Fruit fly (Drosophila melanogaster) whole organism, adult: ENCODE results near the gene CG31663.

Experiments used
- CG12768 ChIP-seq: fragments of 200-800 bp; sonication (Bioruptor generic); optimal IDR thresholded peaks from 2 replicates; lab custom pipeline; 2017; ENCODE audit warnings: missing biosample characterization, missing genetic modification characterization, mild to moderate bottlenecking, moderate library complexity, missing genetic modification reagents
- CG14711 ChIP-seq: fragments of 200-800 bp; sonication (Bioruptor generic); optimal IDR thresholded peaks from 2 replicates; lab custom pipeline; 2018; ENCODE audit warnings: missing biosample characterization, mild to moderate bottlenecking, missing genetic modification characterization, moderate library complexity
- CG1620 ChIP-seq: fragments of 200-800 bp; sonication (Bioruptor generic); optimal IDR thresholded peaks from 2 replicates; lab custom pipeline; 2016; ENCODE audit warnings: missing biosample characterization, missing genetic modification characterization
- CG33017 ChIP-seq: fragments of 200-800 bp; sonication (Bioruptor generic); optimal IDR thresholded peaks from 2 replicates; lab custom pipeline; 2018; ENCODE audit warnings: missing biosample characterization, mild to moderate bottlenecking, missing genetic modification characterization, moderate library complexity
- CG5204 ChIP-seq: fragments of 200-800 bp; sonication (Bioruptor generic); optimal IDR thresholded peaks from 2 replicates; lab custom pipeline; 2016; ENCODE audit warnings: missing biosample characterization, missing genetic modification characterization
- CG7101 ChIP-seq: fragments of 200-800 bp; sonication (Bioruptor generic); optimal IDR thresholded peaks from 2 replicates; lab custom pipeline; 2018; ENCODE audit warnings: missing biosample characterization, mild to moderate bottlenecking, missing genetic modification characterization, moderate library complexity
- cnc ChIP-seq, 2 experiments: fragments of >200 bp; optimal IDR thresholded peaks; 2 replicates each; lab custom pipeline; 2017
- kay ChIP-seq: fragments of 200-800 bp; sonication (Bioruptor generic); peaks from one replicate; lab custom pipeline; 2016; ENCODE audit warnings: missing biosample characterization, missing genetic modification characterization, borderline replicate concordance

DNA sequence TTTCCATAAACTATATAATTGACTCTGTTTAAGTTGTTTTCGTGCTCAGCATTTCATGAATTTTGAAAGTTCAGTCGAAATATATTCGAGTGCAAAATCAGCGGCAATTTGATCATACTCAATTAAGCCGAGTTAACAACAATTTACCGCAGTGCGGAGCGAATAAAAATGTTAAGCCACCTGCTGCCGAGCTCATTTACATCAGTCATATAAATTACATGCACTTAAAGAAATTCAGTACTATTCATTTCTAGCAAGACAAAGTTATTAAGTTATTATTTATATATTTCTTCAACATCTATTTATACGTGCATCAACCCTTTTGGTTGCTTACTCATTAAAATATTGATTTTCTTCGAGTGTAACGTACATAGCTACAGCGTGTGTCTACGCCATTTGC is 48.8 kb downstream of the CG31663 start, which contains the start of gene c-cup:
- TF ChIP-seq CG5204 (no peak), kay (GFP tag; lab: Kevin White, UChicago) (no peak), CG1620 (GFP tag; lab: Kevin White, UChicago) (no peak), CG7101 (no peak), CG33017 (tag; lab: Kevin White, UChicago) (no peak), cnc (optimal IDR thresholded peaks at IDR 0.05; lab: Kevin White, UChicago) (no peak), CG12768 (GFP tag; lab: Kevin White, UChicago) (no peak), CG14711 (no peak)
